Fruit fly (Drosophila melanogaster) whole organism: ENCODE data around the gene Prim1.

Experiments
- Dll ChIP-seq: fragments of >200 bp; optimal IDR thresholded peaks from 2 replicates; lab custom pipeline; 2017
- psq ChIP-seq: fragments of >200 bp; optimal IDR thresholded peaks from 2 replicates; lab custom pipeline; 2017
- usp ChIP-seq: fragments of >200 bp; optimal IDR thresholded peaks from 2 replicates; lab custom pipeline; 2017; ENCODE audit warnings: missing biosample characterization, missing genetic modification characterization, mixed read lengths

dm6 chr3L:8345182-8345581 is 5.1 kb downstream of the Prim1 start:
- TF ChIP-seq psq (lab: Kevin White, UChicago) = no peak
- TF ChIP-seq usp (GFP tag; lab: Kevin White, UChicago) = no peak
- no peak for TF ChIP-seq Dll (lab: Kevin White, UChicago)
